Worm (Caenorhabditis elegans): ENCODE results near the gene vps-2.
A peak's percentile ranks its signal among the peaks of the same experiment; 100 is the strongest.

The vps-2 gene

DNA sequence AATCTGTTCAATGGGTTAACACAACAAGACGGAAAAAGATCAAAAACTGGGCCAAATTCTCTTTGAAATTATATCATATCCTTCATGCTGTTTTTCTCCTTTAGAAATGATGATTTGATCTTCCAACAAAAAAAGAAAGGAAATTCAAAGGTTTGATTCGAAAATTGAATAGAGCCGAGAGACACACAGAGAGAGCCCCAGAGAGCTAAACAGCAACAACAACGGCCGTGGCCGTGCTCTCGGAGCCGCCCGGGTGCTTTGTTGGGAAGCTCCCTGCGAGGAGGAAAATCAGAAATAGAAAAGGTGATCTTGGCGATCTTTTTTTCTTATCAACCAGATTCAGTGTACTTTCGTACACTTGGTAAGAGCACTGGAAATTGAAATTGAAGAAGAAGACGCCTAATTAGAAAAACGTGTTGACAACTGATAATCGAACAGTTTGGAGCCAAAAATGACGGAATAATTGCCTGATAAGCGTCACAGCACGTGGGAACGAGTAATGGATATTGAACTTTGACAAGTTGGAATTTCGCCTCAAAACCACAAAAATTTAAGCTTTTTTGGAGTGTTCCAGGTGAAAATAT lies 29.3 kb upstream of the vps-2 start:
- TF ChIP-seq lin-13 (GFP tag; optimal IDR thresholded peaks at IDR 0.05) (peak; percentile 25), sma-9 (GFP tag; optimal IDR thresholded peaks at IDR 0.05) (peak; percentile 50), sma-9 (tag; optimal IDR thresholded peaks at IDR 0.05) (no peak), ceh-16 (tag; optimal IDR thresholded peaks at IDR 0.05) (no peak), unc-55 (GFP tag; optimal IDR thresholded peaks at IDR 0.05) (no peak), C34F6.9 (tag; optimal IDR thresholded peaks at IDR 0.05) (peak; percentile 30), crh-2 (tag; optimal IDR thresholded peaks at IDR 0.05) (peak; percentile 61), fos-1 (tag; optimal IDR thresholded peaks at IDR 0.05) (peak; percentile 52), lsy-2 (tag; optimal IDR thresholded peaks at IDR 0.05) (peak in 1 of 2 experiments; percentile 26), ama-1 (optimal IDR thresholded peaks at IDR 0.05) (peak; percentile 36)

DNA sequence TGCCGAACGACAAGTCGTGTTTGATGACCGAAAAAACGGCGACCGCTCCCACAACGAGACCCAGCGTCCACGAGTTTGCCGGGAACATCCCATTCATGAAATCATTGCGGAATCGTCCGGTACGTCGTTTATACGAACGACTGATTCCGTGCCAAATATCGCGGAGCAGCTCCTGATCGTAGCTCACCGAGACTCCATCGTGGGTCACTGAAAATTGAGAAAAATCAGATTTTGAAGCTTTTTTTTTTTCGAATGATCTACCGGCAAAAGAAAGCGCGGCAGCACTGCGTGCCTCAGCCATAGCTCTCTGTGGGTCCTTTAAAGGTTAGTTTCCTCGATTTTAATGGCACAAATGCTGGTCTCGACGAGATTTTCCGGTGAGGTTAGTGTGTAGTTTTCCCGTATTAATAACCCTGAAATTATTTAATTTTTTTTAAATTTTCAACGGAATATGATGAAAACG lies 28.1 kb upstream of the vps-2 start, which contains the start of gene cpt-1:
cpt-1 (minus strand) TSS at position 413 of the 463 bp plus-strand sequence.
- TF ChIP-seq elt-3 (tag; optimal IDR thresholded peaks at IDR 0.05) (no peak), alr-1 (tag; optimal IDR thresholded peaks at IDR 0.05) (no peak), peb-1 (tag; optimal IDR thresholded peaks at IDR 0.05) (no peak), unc-62 (GFP tag; optimal IDR thresholded peaks at IDR 0.05) (no peak), nhr-6 (tag; optimal IDR thresholded peaks at IDR 0.05) (no peak), sem-4 (tag; optimal IDR thresholded peaks at IDR 0.05) (no peak), ztf-11 (tag; optimal IDR thresholded peaks at IDR 0.05) (no peak)

DNA sequence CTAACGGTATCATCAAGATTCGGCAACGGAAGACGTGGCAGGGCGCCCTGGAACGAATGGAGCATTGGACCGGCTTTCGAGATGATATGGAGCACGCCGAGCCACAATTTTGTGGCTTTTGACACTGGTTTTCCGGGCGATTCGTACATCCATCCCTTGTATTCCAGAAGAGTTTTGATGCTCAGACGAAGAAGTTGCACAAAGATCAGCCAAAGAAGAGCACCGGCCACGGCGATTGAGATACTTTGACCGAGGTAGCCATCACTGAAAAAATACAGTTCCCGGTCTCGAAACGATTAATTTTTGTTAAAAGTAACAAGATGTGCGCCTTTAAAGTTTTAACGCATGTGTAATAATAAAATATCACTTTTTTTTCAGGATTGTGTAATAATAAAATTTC lies 27.2 kb upstream of the vps-2 start:
- TF ChIP-seq egl-27 (tag; optimal IDR thresholded peaks at IDR 0.05): no peak
- no peak for TF ChIP-seq sem-4 (tag; optimal IDR thresholded peaks at IDR 0.05)
- TF ChIP-seq ztf-4 (tag; optimal IDR thresholded peaks at IDR 0.05): peak; percentile 18

DNA sequence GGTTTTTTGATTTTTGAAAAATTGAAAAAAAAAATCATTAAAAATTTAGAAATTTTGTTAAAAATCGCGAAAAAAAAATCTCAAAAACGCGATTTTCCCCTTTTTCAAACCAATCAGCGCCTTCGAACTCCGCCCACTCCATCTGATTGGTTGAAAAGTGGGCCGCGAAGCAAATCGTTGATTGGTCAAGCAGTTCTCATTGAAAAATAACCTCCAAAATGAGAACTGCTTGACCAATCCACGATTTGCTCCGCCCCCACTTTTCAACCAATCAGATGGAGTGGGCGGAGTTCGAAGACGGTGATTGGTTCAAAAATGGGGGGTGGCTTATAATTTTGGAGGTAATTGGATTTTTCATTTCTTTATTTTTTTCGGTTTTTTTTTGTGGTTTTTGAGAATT lies 22.4 kb upstream of the vps-2 start:
- TF ChIP-seq ceh-82 (tag; optimal IDR thresholded peaks at IDR 0.05): no peak
- no peak for TF ChIP-seq aly-2 (tag; optimal IDR thresholded peaks at IDR 0.05)
- TF ChIP-seq unc-62 (GFP tag; optimal IDR thresholded peaks at IDR 0.05): no peak
- no peak for TF ChIP-seq Y55F3AM.14 (GFP tag; optimal IDR thresholded peaks at IDR 0.05)
- no peak for TF ChIP-seq lsy-2 (tag; optimal IDR thresholded peaks at IDR 0.05)
- TF ChIP-seq gmeb-1 (tag; optimal IDR thresholded peaks at IDR 0.05): no peak
- TF ChIP-seq ztf-1 (GFP tag; conservative IDR thresholded peaks at IDR 0.05): no peak
- no peak for TF ChIP-seq nhr-21 (tag; optimal IDR thresholded peaks at IDR 0.05)

DNA sequence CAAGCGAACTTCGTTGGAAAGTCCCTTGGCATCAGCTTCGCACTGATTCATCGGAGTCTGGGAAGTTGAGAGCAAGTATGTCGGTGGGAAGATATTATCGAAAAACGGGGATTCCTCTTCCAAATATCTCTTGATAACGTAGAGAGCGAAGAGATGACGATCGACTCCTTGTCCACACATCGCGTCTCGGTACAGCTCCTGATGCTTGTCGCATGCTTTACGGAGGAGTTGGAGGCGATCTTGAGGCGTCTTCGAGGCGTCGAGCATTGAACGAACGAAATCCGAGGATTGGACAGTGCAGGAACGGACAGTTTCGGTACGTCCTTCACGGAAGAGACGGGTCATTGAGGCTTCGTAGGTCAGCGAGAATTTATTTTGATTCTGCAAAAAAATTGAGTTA lies 21.5 kb upstream of the vps-2 start:
- no peak for TF ChIP-seq nhr-21 (tag; optimal IDR thresholded peaks at IDR 0.05)
- TF ChIP-seq zag-1 (tag; optimal IDR thresholded peaks at IDR 0.05): no peak
- TF ChIP-seq R02D3.7 (tag; optimal IDR thresholded peaks at IDR 0.05): no peak
- TF ChIP-seq ztf-1 (GFP tag; conservative IDR thresholded peaks at IDR 0.05): no peak
- no peak for TF ChIP-seq unc-62 (GFP tag; optimal IDR thresholded peaks at IDR 0.05)
- no peak for TF ChIP-seq lin-39 (tag; optimal IDR thresholded peaks at IDR 0.05)
- no peak for TF ChIP-seq elt-3 (tag; optimal IDR thresholded peaks at IDR 0.05)
- no peak for TF ChIP-seq skn-1 (tag; optimal IDR thresholded peaks at IDR 0.05)
- no peak for TF ChIP-seq nhr-129 (tag; optimal IDR thresholded peaks at IDR 0.05)
- TF ChIP-seq mab-5 (tag; optimal IDR thresholded peaks at IDR 0.05): no peak
- no peak for TF ChIP-seq blmp-1 (tag; optimal IDR thresholded peaks at IDR 0.05; ENCODE audit: insufficient read depth)
- no peak for TF ChIP-seq peb-1 (tag; optimal IDR thresholded peaks at IDR 0.05)
- TF ChIP-seq ceh-82 (tag; optimal IDR thresholded peaks at IDR 0.05): no peak
- TF ChIP-seq ama-1 (optimal IDR thresholded peaks at IDR 0.05): no peak
- TF ChIP-seq sem-4 (tag; optimal IDR thresholded peaks at IDR 0.05): no peak
- no peak for TF ChIP-seq C34F6.9 (tag; optimal IDR thresholded peaks at IDR 0.05)
- TF ChIP-seq nhr-12 (tag; optimal IDR thresholded peaks at IDR 0.05): no peak
- no peak for TF ChIP-seq mbf-1 (tag; optimal IDR thresholded peaks at IDR 0.05)
- no peak for TF ChIP-seq alr-1 (tag; optimal IDR thresholded peaks at IDR 0.05)
- no peak for TF ChIP-seq lin-11 (tag; optimal IDR thresholded peaks at IDR 0.05)
